Fruit fly (Drosophila melanogaster) whole organism, wandering third instar larva: ENCODE measurements around the gene Dpm2.

Source experiments
- CG32264 ChIP-seq: fragments of 200-800 bp; sonication (Bioruptor generic); optimal IDR thresholded peaks from 2 replicates; lab custom pipeline; 2016; ENCODE audit warnings: missing biosample characterization, missing genetic modification characterization
- CrebA ChIP-seq: fragments of 200-800 bp; sonication (Bioruptor generic); optimal IDR thresholded peaks from 2 replicates; lab custom pipeline; 2016; ENCODE audit warnings: missing biosample characterization, mild to moderate bottlenecking, missing genetic modification characterization, borderline replicate concordance
- Dif ChIP-seq: fragments of 200-275, 200-300 bp; sonication (Bioruptor generic); optimal IDR thresholded peaks from 2 replicates; lab custom pipeline; 2018; ENCODE audit warnings: missing biosample characterization, missing genetic modification characterization; ENCODE audit not compliant: partially characterized antibody
- GATAd ChIP-seq: sonication (Bioruptor generic); optimal IDR thresholded peaks from 2 replicates; lab custom pipeline; 2016; ENCODE audit warnings: missing biosample characterization, missing genetic modification characterization
- HLH106 ChIP-seq: fragments of 200-800 bp; optimal IDR thresholded peaks from 3 replicates; lab custom pipeline; 2019; ENCODE audit warnings: missing biosample characterization, mild to moderate bottlenecking, missing genetic modification characterization, moderate library complexity
- Hr78 ChIP-seq: fragments of >200 bp; optimal IDR thresholded peaks from 2 replicates; lab custom pipeline; 2017; ENCODE audit warnings: missing biosample characterization, missing genetic modification characterization
- Hr83 ChIP-seq: fragments of 200-300 bp; sonication (Bioruptor generic); optimal IDR thresholded peaks from 2 replicates; lab custom pipeline; 2016; ENCODE audit warnings: missing biosample characterization, mild to moderate bottlenecking, missing genetic modification characterization, moderate library complexity; ENCODE audit not compliant: poor library complexity, severe bottlenecking
- Jra ChIP-seq: sonication (Bioruptor generic); optimal IDR thresholded peaks from 2 replicates; lab custom pipeline; 2016; ENCODE audit warnings: missing biosample characterization, missing genetic modification characterization
- Mio ChIP-seq: sonication (Bioruptor generic); optimal IDR thresholded peaks from 2 replicates; lab custom pipeline; 2016; ENCODE audit warnings: missing biosample characterization, missing genetic modification characterization
- Myc ChIP-seq: fragments of >200 bp; optimal IDR thresholded peaks from 2 replicates; lab custom pipeline; 2017
- N ChIP-seq: fragments of >200 bp; optimal IDR thresholded peaks from 2 replicates; lab custom pipeline; 2018; ENCODE audit warnings: missing biosample characterization, missing external identifiers, missing genetic modification characterization
- Rel ChIP-seq, 2 experiments: fragments of 200-800 bp; sonication (Bioruptor generic) in 1 of 2; optimal IDR thresholded peaks; 2 replicates in 1 of 2; 3 replicates in 1 of 2; lab custom pipeline; 2016 to 2019; ENCODE audit warnings: mild to moderate bottlenecking in 2 of 2, missing biosample characterization in 2 of 2, missing genetic modification characterization in 2 of 2, moderate library complexity in 1 of 2
- Sp1 ChIP-seq: fragments of 200-800 bp; sonication (Bioruptor generic); optimal IDR thresholded peaks from 3 replicates; lab custom pipeline; 2019; ENCODE audit warnings: missing biosample characterization, mild to moderate bottlenecking, missing genetic modification characterization, moderate library complexity
- br ChIP-seq: fragments of 200-800 bp; sonication (Bioruptor generic); optimal IDR thresholded peaks from 2 replicates; lab custom pipeline; 2016; ENCODE audit warnings: missing biosample characterization, missing genetic modification characterization
- brk ChIP-seq: fragments of 200-800 bp; sonication (Bioruptor generic); optimal IDR thresholded peaks from 2 replicates; lab custom pipeline; 2016; ENCODE audit warnings: missing biosample characterization, mild to moderate bottlenecking, missing genetic modification characterization
- dl ChIP-seq, 2 experiments: fragments of 175-275, 200-275 bp in 1 of 2; fragments of 200-275 bp in 1 of 2; sonication (Bioruptor generic); optimal IDR thresholded peaks; lab custom pipeline; 2018; ENCODE audit warnings: mild to moderate bottlenecking in 2 of 2, missing biosample characterization in 2 of 2, missing genetic modification characterization in 2 of 2, moderate library complexity in 2 of 2; ENCODE audit not compliant: partially characterized antibody in 2 of 2, insufficient read depth in 1 of 2
- dmrt93B ChIP-seq: fragments of 200-800 bp; sonication (Bioruptor generic); optimal IDR thresholded peaks from 2 replicates; lab custom pipeline; 2018; ENCODE audit warnings: missing biosample characterization, mild to moderate bottlenecking, missing genetic modification characterization
- dsf ChIP-seq: sonication (Bioruptor generic); optimal IDR thresholded peaks from 2 replicates; lab custom pipeline; 2016; ENCODE audit warnings: missing biosample characterization, missing genetic modification characterization, borderline replicate concordance
- ey ChIP-seq: fragments of 200-800 bp; sonication (Bioruptor generic); optimal IDR thresholded peaks from 2 replicates; lab custom pipeline; 2016; ENCODE audit warnings: missing biosample characterization, missing genetic modification characterization
- foxo ChIP-seq, 2 experiments: fragments of 200-800 bp; sonication (Bioruptor generic); optimal IDR thresholded peaks; 2 replicates in 1 of 2; 3 replicates in 1 of 2; lab custom pipeline; 2016 to 2017; ENCODE audit warnings: missing biosample characterization in 2 of 2, missing genetic modification characterization in 2 of 2
- fru ChIP-seq: fragments of 200-800 bp; sonication (Bioruptor generic); optimal IDR thresholded peaks from 3 replicates; lab custom pipeline; 2016; ENCODE audit warnings: missing biosample characterization, mild to moderate bottlenecking, missing genetic modification characterization
- h ChIP-seq: fragments of 200-800 bp; sonication (Bioruptor generic); optimal IDR thresholded peaks from 3 replicates; lab custom pipeline; 2016; ENCODE audit warnings: missing biosample characterization, mild to moderate bottlenecking, missing genetic modification characterization
- jim ChIP-seq: fragments of 175-275, 200-325 bp; sonication (Bioruptor generic); optimal IDR thresholded peaks from 2 replicates; lab custom pipeline; 2016; ENCODE audit warnings: missing biosample characterization, mild to moderate bottlenecking, missing genetic modification characterization
- pan ChIP-seq: fragments of >200 bp; optimal IDR thresholded peaks from 2 replicates; lab custom pipeline; 2017
- psq ChIP-seq: fragments of 200-800 bp; sonication (Bioruptor generic); optimal IDR thresholded peaks from 3 replicates; lab custom pipeline; 2017; ENCODE audit warnings: missing biosample characterization, mild to moderate bottlenecking, missing genetic modification characterization, moderate library complexity
- rgr ChIP-seq: fragments of 200-800 bp; sonication (Bioruptor generic); optimal IDR thresholded peaks from 3 replicates; lab custom pipeline; 2016; ENCODE audit warnings: missing biosample characterization, mild to moderate bottlenecking, missing genetic modification characterization
- sage ChIP-seq: fragments of 200-800 bp; sonication (Bioruptor generic); optimal IDR thresholded peaks from 2 replicates; lab custom pipeline; 2016; ENCODE audit warnings: missing biosample characterization, mild to moderate bottlenecking, missing genetic modification characterization
- tai ChIP-seq: sonication (Bioruptor generic); optimal IDR thresholded peaks from 2 replicates; lab custom pipeline; 2016; ENCODE audit warnings: missing biosample characterization, missing genetic modification characterization
- usp ChIP-seq: fragments of >200 bp; optimal IDR thresholded peaks from 2 replicates; lab custom pipeline; 2017; ENCODE audit warnings: missing biosample characterization, missing genetic modification characterization

Dpm2 gene

DNA sequence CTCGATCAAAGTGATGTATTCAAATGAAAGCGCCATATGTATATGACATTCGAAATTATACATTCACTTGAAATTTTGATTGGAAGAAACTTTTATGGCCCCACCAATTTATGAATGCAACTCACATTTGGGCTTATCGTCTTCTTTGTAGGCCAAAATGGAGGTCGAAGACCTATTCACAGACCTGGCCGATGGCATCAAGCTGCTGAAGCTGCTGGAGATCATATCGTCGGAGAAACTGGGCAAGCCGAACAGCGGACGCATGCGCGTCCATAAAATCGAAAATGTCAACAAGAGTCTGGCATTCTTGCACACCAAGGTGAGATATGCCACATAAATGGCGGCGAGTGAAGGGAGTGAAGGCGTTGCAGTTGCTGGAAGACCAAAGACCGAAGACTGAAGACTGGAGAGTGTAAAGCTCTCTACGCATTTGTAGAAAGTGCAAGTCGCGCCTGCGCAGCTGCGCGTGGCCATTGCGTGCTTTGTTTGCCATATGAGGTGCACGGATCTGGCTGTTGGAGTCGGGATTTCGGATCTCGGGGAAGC lies 32.5 kb downstream of the Dpm2 start:
- TF ChIP-seq GATAd (GFP tag; lab: Kevin White, UChicago), result no peak
- TF ChIP-seq sage (GFP tag; lab: Kevin White, UChicago), result no peak
- TF ChIP-seq, all 38 proteins: peak for 0

- TF ChIP-seq CG32264 (GFP tag; lab: Kevin White, UChicago) (no peak), N (no peak), dsf (GFP tag; lab: Kevin White, UChicago) (no peak), Sp1 (GFP tag; lab: Kevin White, UChicago) (no peak), usp (GFP tag; lab: Kevin White, UChicago) (no peak), dmrt93B (GFP tag; lab: Kevin White, UChicago) (no peak), brk (GFP tag; lab: Kevin White, UChicago) (no peak), Mio (GFP tag; lab: Kevin White, UChicago) (no peak), Jra (no peak), jim (GFP tag; lab: Kevin White, UChicago) (no peak), Rel (GFP tag; optimal IDR thresholded peaks at IDR 0.05; lab: Kevin White, UChicago) (no peak), Rel (tag; optimal IDR thresholded peaks at IDR 0.05; lab: Kevin White, UChicago) (no peak), rgr (GFP tag; lab: Kevin White, UChicago) (no peak), dl (GFP tag; optimal IDR thresholded peaks at IDR 0.05; lab: Kevin White, UChicago; ENCODE audit: insufficient read depth in 1 of 2, partially characterized antibody in 2 of 2) (no peak), Myc (lab: Kevin White, UChicago) (no peak), h (GFP tag; lab: Kevin White, UChicago) (no peak), tai (GFP tag; lab: Kevin White, UChicago) (no peak), CrebA (GFP tag; lab: Kevin White, UChicago) (no peak)
Observed at dm6 chr3L:3352516-3352915, 33.2 kb downstream of the Dpm2 start.

DNA sequence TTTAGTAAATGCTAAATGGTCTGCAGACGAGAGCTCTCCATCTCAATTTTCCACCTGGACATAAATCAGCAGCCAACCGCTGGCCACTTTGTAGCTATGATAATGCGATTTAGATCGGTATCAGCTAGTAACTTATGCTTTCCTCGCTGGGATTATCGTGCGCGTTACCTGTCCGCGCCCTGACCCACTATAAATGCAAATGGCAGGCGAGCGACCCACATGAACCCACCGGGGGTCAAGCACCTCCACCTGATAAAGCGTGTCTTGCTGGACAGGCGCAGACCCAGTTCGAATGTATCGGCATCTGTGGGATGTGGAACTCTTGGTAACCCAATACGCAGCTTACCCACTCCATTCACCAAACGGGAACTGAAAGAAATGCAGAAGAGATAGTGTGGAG lies 33.9 kb downstream of the Dpm2 start:
- TF ChIP-seq HLH106 (tag; lab: Kevin White, UChicago) (no peak), ey (GFP tag; lab: Kevin White, UChicago) (no peak), tai (GFP tag; lab: Kevin White, UChicago) (no peak), pan (lab: Kevin White, UChicago) (no peak), fru (no peak), Hr83 (GFP tag; lab: Kevin White, UChicago) (no peak), br (GFP tag; lab: Kevin White, UChicago) (no peak), jim (GFP tag; lab: Kevin White, UChicago) (no peak), Sp1 (GFP tag; lab: Kevin White, UChicago) (no peak), Jra (no peak), Hr78 (GFP tag; lab: Kevin White, UChicago) (no peak), foxo (GFP tag; optimal IDR thresholded peaks at IDR 0.05; lab: Kevin White, UChicago) (no peak), dl (GFP tag; optimal IDR thresholded peaks at IDR 0.05; lab: Kevin White, UChicago; ENCODE audit: insufficient read depth in 1 of 2, partially characterized antibody in 2 of 2) (no peak), CG32264 (GFP tag; lab: Kevin White, UChicago) (no peak), h (GFP tag; lab: Kevin White, UChicago) (no peak), Rel (GFP tag; optimal IDR thresholded peaks at IDR 0.05; lab: Kevin White, UChicago) (no peak), Rel (tag; optimal IDR thresholded peaks at IDR 0.05; lab: Kevin White, UChicago) (no peak), GATAd (GFP tag; lab: Kevin White, UChicago) (no peak), psq (GFP tag; lab: Kevin White, UChicago) (no peak), sage (GFP tag; lab: Kevin White, UChicago) (no peak), Dif (GFP tag; lab: Kevin White, UChicago) (no peak)

dm6 chr3L:3369256-3369655 lies 49.9 kb downstream of the Dpm2 start, which contains the start of gene Drs:
Gene Drs (plus strand): TSS chr3L:3369556.
- TF ChIP-seq rgr (GFP tag; lab: Kevin White, UChicago) (no peak), Hr83 (GFP tag; lab: Kevin White, UChicago) (no peak), Rel (GFP tag; optimal IDR thresholded peaks at IDR 0.05; lab: Kevin White, UChicago) (no peak), Rel (tag; optimal IDR thresholded peaks at IDR 0.05; lab: Kevin White, UChicago) (peak; percentile 64), Sp1 (GFP tag; lab: Kevin White, UChicago) (no peak)
